Worm (Caenorhabditis elegans) whole organism, mixed stage, embryonic: Measurements from ENCODE around the gene ZK1010.2.

Experiments
- bed-3 ChIP-seq: fragments of 200-800 bp; sonication (Bioruptor generic); optimal IDR thresholded peaks from 3 replicates; lab custom pipeline; 2018; ENCODE audit warnings: mild to moderate bottlenecking, missing genetic modification characterization, moderate library complexity, missing compliant biosample characterization
- mab-5 ChIP-seq: fragments of 150-350 bp; optimal IDR thresholded peaks from 2 replicates; lab custom pipeline; 2014; ENCODE audit warnings: missing biosample characterization, missing genetic modification characterization
- nhr-237 ChIP-seq: fragments of 150-350 bp; optimal IDR thresholded peaks from 2 replicates; lab custom pipeline; 2014; ENCODE audit warnings: missing biosample characterization, missing genetic modification characterization
- pha-4 ChIP-seq: fragments of 150-350 bp; optimal IDR thresholded peaks from 2 replicates; lab custom pipeline; 2018; ENCODE audit warnings: missing biosample characterization, missing genetic modification reagents, missing genetic modification characterization
- unc-62 ChIP-seq: fragments of 150-350 bp; optimal IDR thresholded peaks from 2 replicates; lab custom pipeline; 2014; ENCODE audit warnings: missing biosample characterization, missing genetic modification reagents, missing genetic modification characterization
- ztf-11 ChIP-seq: fragments of 150-350 bp; optimal IDR thresholded peaks from 2 replicates; lab custom pipeline; 2014; ENCODE audit warnings: missing biosample characterization, missing genetic modification characterization

DNA sequence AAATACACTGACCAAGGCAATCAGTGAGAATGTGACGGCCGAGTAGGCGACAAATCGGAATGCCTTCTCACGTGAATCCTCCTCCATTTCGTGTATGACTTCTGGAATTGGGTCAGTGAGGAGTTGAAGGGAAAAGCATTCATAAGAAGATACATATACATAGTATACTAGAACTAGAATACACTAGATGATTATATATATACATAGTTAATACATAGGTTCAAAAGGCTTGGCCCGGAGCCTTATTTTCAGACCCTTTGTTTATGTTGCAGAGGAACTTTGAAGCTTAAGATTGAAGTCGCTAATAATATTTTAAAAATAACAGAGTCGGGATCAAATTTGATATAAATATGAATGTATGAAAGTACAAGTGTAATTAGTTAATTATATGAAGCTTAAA is 15.9 kb upstream of the ZK1010.2 start, which contains the start of gene col-97:
- no peak for TF ChIP-seq bed-3
- no peak for TF ChIP-seq nhr-237 (tag; lab: Kevin White, UChicago)
- TF ChIP-seq ztf-11: no peak
- no peak for TF ChIP-seq pha-4 (tag; lab: Kevin White, UChicago)
- no peak for TF ChIP-seq mab-5 (tag; lab: Kevin White, UChicago)
- TF ChIP-seq unc-62 (GFP tag; lab: Kevin White, UChicago): no peak
